Worm (Caenorhabditis elegans): ENCODE measurements around the gene htz-1.

htz-1 gene

DNA sequence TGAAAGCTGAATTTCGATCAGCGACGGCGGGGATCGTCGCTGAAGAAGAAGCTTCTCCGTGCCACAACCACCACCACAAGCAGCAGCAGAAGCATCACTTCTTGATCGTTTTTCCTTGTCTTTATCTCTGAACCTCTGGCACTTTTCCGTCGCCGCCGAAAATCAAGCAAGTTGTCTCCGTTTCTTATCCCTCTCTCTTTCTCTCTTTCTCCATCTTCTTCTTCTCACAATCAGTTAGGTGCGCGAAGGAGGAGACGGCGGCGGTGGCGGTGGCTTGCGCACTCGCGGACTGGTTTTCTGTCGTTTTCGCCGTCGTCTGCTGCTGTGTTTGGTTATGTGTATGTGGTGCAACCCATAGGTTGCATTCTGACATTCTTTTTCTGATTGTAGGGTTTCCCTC is 47.6 kb upstream of the htz-1 start:
- TF ChIP-seq lin-35 (GFP tag; optimal IDR thresholded peaks at IDR 0.05) (peak in 1 of 3 experiments; percentile 8), zfh-2 (GFP tag; conservative IDR thresholded peaks at IDR 0.05) (peak; percentile 85), mes-4 (tag; optimal IDR thresholded peaks at IDR 0.05) (no peak), lir-1 (GFP tag; conservative IDR thresholded peaks at IDR 0.05) (no peak), lag-1 (GFP tag; IDR thresholded peaks at IDR 0.05) (no peak), egrh-3 (GFP tag; IDR thresholded peaks at IDR 0.05) (peak; percentile 36; the same call in 1 of the 2 replicates), akir-1 (GFP tag; optimal IDR thresholded peaks at IDR 0.05) (no peak), C06A6.2 (GFP tag; conservative IDR thresholded peaks at IDR 0.05) (no peak), F57C9.4 (tag; optimal IDR thresholded peaks at IDR 0.05) (no peak), let-607 (tag; optimal IDR thresholded peaks at IDR 0.05) (no peak), hlh-12 (tag; optimal IDR thresholded peaks at IDR 0.05) (no peak), ekl-4 (GFP tag; IDR thresholded peaks at IDR 0.05) (0 out of 2 replicates have a peak, but pooled peaks have one; percentile 45), let-526 (GFP tag; IDR thresholded peaks at IDR 0.05) (no peak), T07F8.4 (tag; optimal IDR thresholded peaks at IDR 0.05) (no peak), hmg-1.2 (GFP tag; IDR thresholded peaks at IDR 0.05) (no peak), F49E8.2 (tag; optimal IDR thresholded peaks at IDR 0.05; ENCODE audit: insufficient read depth) (no peak), attf-6 (GFP tag; IDR thresholded peaks at IDR 0.05) (no peak), ZK185.1 (tag; optimal IDR thresholded peaks at IDR 0.05; ENCODE audit: poor library complexity, severe bottlenecking) (no peak), lsl-1 (GFP tag; optimal IDR thresholded peaks at IDR 0.05) (no peak), lsy-27 (tag; optimal IDR thresholded peaks at IDR 0.05; ENCODE audit: borderline replicate concordance, insufficient read depth) (no peak), lin-54 (GFP tag; optimal IDR thresholded peaks at IDR 0.05) (no peak)

DNA sequence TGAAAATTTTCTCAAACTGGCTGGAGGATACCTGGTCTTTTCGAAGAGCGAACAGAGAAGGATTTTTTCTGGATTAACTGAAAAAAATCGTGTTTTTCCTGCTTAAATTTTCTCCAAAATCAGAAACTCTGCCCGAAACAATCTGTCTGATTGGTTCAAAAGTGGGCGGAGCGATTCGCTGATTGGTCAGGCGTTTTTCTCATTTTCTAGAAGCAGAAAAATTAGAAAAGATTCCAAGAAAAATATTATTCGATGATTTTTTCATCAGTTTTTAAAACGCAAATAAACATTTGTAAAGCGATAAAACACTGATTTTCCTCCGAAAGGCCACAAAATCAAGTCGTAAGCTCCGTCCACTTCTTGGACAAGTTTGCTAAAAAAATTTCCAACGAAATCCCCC is 47.1 kb upstream of the htz-1 start:
- TF ChIP-seq F55B11.4 (tag; optimal IDR thresholded peaks at IDR 0.05; ENCODE audit: borderline replicate concordance, insufficient read depth) (no peak), cebp-2 (GFP tag; IDR thresholded peaks at IDR 0.05) (no peak)

DNA sequence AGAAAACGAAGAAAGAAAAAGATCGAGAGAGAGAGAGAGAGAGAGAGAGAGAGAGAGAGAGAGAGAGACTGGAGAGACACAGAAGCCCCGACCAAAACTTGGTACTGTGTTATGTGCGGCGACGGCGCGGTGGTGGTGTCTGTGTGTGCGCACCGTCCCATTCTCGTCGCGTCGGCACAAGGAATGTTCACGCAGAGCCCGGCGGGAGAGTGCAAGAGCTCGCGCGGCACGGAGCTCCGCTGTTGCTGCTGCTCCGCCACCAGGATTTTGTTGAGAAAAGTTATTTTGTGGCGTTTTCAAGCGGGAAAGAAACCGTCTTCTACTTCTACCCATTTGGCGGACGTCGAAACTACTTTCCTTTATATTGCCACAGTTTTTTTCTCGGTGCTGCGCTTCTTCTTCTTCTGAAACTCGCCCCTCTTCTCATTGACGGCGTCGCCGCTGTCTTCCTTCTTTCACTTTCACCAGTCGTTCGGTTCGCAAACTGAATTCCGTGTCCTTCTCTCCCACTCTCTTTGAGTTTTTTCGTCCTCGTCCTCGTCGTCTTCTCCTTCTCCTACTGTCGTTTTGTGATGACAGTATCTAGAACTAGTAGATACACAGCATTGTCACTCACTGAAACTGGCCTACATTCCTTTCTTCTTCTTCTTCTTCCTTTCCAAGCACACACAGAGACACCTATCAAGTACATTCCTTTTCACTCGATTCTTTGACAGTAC is 46.4 kb upstream of the htz-1 start:
- TF ChIP-seq Y67H2A.10 (GFP tag; conservative IDR thresholded peaks at IDR 0.05), result no peak
- 0 out of 2 replicates have a peak, but pooled peaks have one; percentile 10 for TF ChIP-seq F37B4.10 (GFP tag; IDR thresholded peaks at IDR 0.05)
- TF ChIP-seq him-1 (tag; optimal IDR thresholded peaks at IDR 0.05), result no peak
- no peak for TF ChIP-seq ama-1 (optimal IDR thresholded peaks at IDR 0.05)
- no peak for TF ChIP-seq ama-1 (GFP tag; optimal IDR thresholded peaks at IDR 0.05)
- peak; percentile 47; the same call in 1 of the 2 replicates for TF ChIP-seq lin-26 (GFP tag; IDR thresholded peaks at IDR 0.05)
- TF ChIP-seq rec-8 (tag; optimal IDR thresholded peaks at IDR 0.05), result no peak
- no peak for TF ChIP-seq fkh-3 (tag; optimal IDR thresholded peaks at IDR 0.05)
- 0 out of 2 replicates have a peak, but pooled peaks have one; percentile 30 for TF ChIP-seq dox-1 (GFP tag; IDR thresholded peaks at IDR 0.05)
- TF ChIP-seq Y56A3A.18 (GFP tag; IDR thresholded peaks at IDR 0.05), result no peak
- TF ChIP-seq F55B11.4 (tag; optimal IDR thresholded peaks at IDR 0.05; ENCODE audit: borderline replicate concordance, insufficient read depth), result no peak
- no peak for TF ChIP-seq F33H1.4 (GFP tag; IDR thresholded peaks at IDR 0.05)
- no peak for TF ChIP-seq pbrm-1 (GFP tag; IDR thresholded peaks at IDR 0.05)
- TF ChIP-seq F39B2.1 (GFP tag; IDR thresholded peaks at IDR 0.05), result no peak
- TF ChIP-seq hlh-26 (GFP tag; conservative IDR thresholded peaks at IDR 0.05), result no peak
- TF ChIP-seq lin-40 (tag; optimal IDR thresholded peaks at IDR 0.05), result peak; percentile 3
- TF ChIP-seq aptf-3 (GFP tag; IDR thresholded peaks at IDR 0.05), result no peak
- no peak for TF ChIP-seq ceh-100 (GFP tag; IDR thresholded peaks at IDR 0.05)
- TF ChIP-seq mcd-1 (GFP tag; IDR thresholded peaks at IDR 0.05), result 0 out of 2 replicates have a peak, but pooled peaks have one; percentile 24
- no peak for TF ChIP-seq attf-6 (GFP tag; IDR thresholded peaks at IDR 0.05)
- no peak for TF ChIP-seq nfyb-1 (GFP tag; IDR thresholded peaks at IDR 0.05)
- no peak for TF ChIP-seq mel-28 (tag; optimal IDR thresholded peaks at IDR 0.05; ENCODE audit: borderline replicate concordance)
- no peak for TF ChIP-seq athp-1 (tag; optimal IDR thresholded peaks at IDR 0.05)
- TF ChIP-seq zfh-2 (GFP tag; conservative IDR thresholded peaks at IDR 0.05), result peak; percentile 94
- no peak for TF ChIP-seq B0019.2 (GFP tag; conservative IDR thresholded peaks at IDR 0.05)
